Worm (Caenorhabditis elegans): Measurements from ENCODE around the gene unc-53.

unc-53 gene

ce11 chrII:11088137-11088536 lies 1.1 kb downstream of the unc-53 start:
- TF ChIP-seq lin-13 (GFP tag; optimal IDR thresholded peaks at IDR 0.05) (no peak), unc-55 (GFP tag; optimal IDR thresholded peaks at IDR 0.05) (no peak), elt-3 (tag; optimal IDR thresholded peaks at IDR 0.05) (no peak), ztf-1 (GFP tag; conservative IDR thresholded peaks at IDR 0.05) (no peak), Y55F3AM.14 (GFP tag; optimal IDR thresholded peaks at IDR 0.05) (no peak), egl-27 (tag; optimal IDR thresholded peaks at IDR 0.05) (no peak), mab-5 (tag; optimal IDR thresholded peaks at IDR 0.05) (no peak), peb-1 (tag; optimal IDR thresholded peaks at IDR 0.05) (no peak), ztf-4 (tag; optimal IDR thresholded peaks at IDR 0.05) (no peak), ceh-16 (tag; optimal IDR thresholded peaks at IDR 0.05) (no peak), unc-39 (tag; optimal IDR thresholded peaks at IDR 0.05) (no peak), lin-11 (tag; optimal IDR thresholded peaks at IDR 0.05) (no peak), sma-9 (GFP tag; optimal IDR thresholded peaks at IDR 0.05) (no peak), sma-9 (tag; optimal IDR thresholded peaks at IDR 0.05) (no peak), nhr-77 (tag; optimal IDR thresholded peaks at IDR 0.05) (no peak), sem-4 (tag; optimal IDR thresholded peaks at IDR 0.05) (no peak)

- TF ChIP-seq lin-11 (tag; optimal IDR thresholded peaks at IDR 0.05) (no peak), ceh-16 (tag; optimal IDR thresholded peaks at IDR 0.05) (no peak), C34F6.9 (tag; optimal IDR thresholded peaks at IDR 0.05) (no peak), unc-39 (tag; optimal IDR thresholded peaks at IDR 0.05) (no peak), blmp-1 (tag; optimal IDR thresholded peaks at IDR 0.05; ENCODE audit: insufficient read depth) (no peak), nhr-12 (tag; optimal IDR thresholded peaks at IDR 0.05) (no peak), nhr-129 (tag; optimal IDR thresholded peaks at IDR 0.05) (no peak), zag-1 (tag; optimal IDR thresholded peaks at IDR 0.05) (no peak), nhr-10 (tag; optimal IDR thresholded peaks at IDR 0.05) (no peak), nhr-237 (tag; optimal IDR thresholded peaks at IDR 0.05) (no peak), ztf-1 (GFP tag; conservative IDR thresholded peaks at IDR 0.05) (no peak), dmd-4 (tag; optimal IDR thresholded peaks at IDR 0.05) (no peak), nhr-21 (tag; optimal IDR thresholded peaks at IDR 0.05) (no peak), nhr-6 (tag; optimal IDR thresholded peaks at IDR 0.05) (no peak), nhr-77 (tag; optimal IDR thresholded peaks at IDR 0.05) (no peak), Y55F3AM.14 (GFP tag; optimal IDR thresholded peaks at IDR 0.05) (no peak), R02D3.7 (tag; optimal IDR thresholded peaks at IDR 0.05) (no peak), snpc-4 (tag; optimal IDR thresholded peaks at IDR 0.05) (no peak), sem-4 (tag; optimal IDR thresholded peaks at IDR 0.05) (no peak), elt-1 (tag; optimal IDR thresholded peaks at IDR 0.05) (no peak)
Measured at ce11 chrII:11086770-11087169, 2.5 kb downstream of the unc-53 start.

DNA sequence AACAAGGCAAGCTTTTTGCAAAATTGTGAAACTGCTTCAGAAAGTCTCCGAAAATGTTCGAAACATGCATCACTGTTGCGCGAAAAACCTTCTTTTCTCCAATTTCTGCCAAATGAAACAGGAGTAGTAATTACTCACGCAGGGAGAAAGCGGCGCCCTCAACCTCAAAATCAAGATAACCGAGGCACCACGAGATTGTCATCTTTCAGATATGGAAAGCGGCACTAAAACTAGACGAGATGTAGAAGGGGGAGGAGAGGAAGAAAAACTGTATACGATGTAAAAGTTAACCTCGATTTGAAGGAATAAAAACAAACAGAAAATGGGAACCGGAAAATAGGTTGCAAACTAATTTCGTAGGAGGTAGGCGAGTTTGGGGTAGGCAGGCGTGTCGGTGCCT lies 12.7 kb downstream of the unc-53 start:
- TF ChIP-seq blmp-1 (tag; optimal IDR thresholded peaks at IDR 0.05; ENCODE audit: insufficient read depth) (peak; percentile 8), snpc-4 (tag; optimal IDR thresholded peaks at IDR 0.05) (no peak), alr-1 (tag; optimal IDR thresholded peaks at IDR 0.05) (no peak), sem-4 (tag; optimal IDR thresholded peaks at IDR 0.05) (no peak), nhr-11 (tag; optimal IDR thresholded peaks at IDR 0.05) (no peak), Y55F3AM.14 (GFP tag; optimal IDR thresholded peaks at IDR 0.05) (no peak), F13H6.1 (tag; optimal IDR thresholded peaks at IDR 0.05) (no peak), lsy-2 (tag; optimal IDR thresholded peaks at IDR 0.05) (no peak), nhr-237 (tag; optimal IDR thresholded peaks at IDR 0.05) (no peak), nhr-23 (tag; optimal IDR thresholded peaks at IDR 0.05) (peak; percentile 81), unc-55 (GFP tag; optimal IDR thresholded peaks at IDR 0.05) (no peak), mab-5 (tag; optimal IDR thresholded peaks at IDR 0.05) (no peak), nhr-77 (tag; optimal IDR thresholded peaks at IDR 0.05) (no peak), lin-39 (tag; optimal IDR thresholded peaks at IDR 0.05) (no peak), ceh-82 (tag; optimal IDR thresholded peaks at IDR 0.05) (no peak), lin-13 (GFP tag; optimal IDR thresholded peaks at IDR 0.05) (no peak), crh-2 (tag; optimal IDR thresholded peaks at IDR 0.05) (no peak), elt-1 (tag; optimal IDR thresholded peaks at IDR 0.05) (peak; percentile 79), ama-1 (optimal IDR thresholded peaks at IDR 0.05) (no peak), ceh-16 (tag; optimal IDR thresholded peaks at IDR 0.05) (peak; percentile 81), skn-1 (tag; optimal IDR thresholded peaks at IDR 0.05) (no peak), nhr-21 (tag; optimal IDR thresholded peaks at IDR 0.05) (no peak)

ce11 chrII:11072565-11072964 lies 16.7 kb downstream of the unc-53 start:
- no peak for TF ChIP-seq dmd-4 (tag; optimal IDR thresholded peaks at IDR 0.05)
- no peak for TF ChIP-seq peb-1 (tag; optimal IDR thresholded peaks at IDR 0.05)
- TF ChIP-seq nhr-129 (tag; optimal IDR thresholded peaks at IDR 0.05), result no peak
- TF ChIP-seq ceh-82 (tag; optimal IDR thresholded peaks at IDR 0.05), result no peak
